Worm (Caenorhabditis elegans): ENCODE data around the gene T05B9.1.

Gene T05B9.1

ce11 chrII:11293433-11293832 lies 32.4 kb upstream of the T05B9.1 start, which contains the start of gene C47G2.4 (continued):
- TF ChIP-seq zag-1 (tag; optimal IDR thresholded peaks at IDR 0.05): no peak
- no peak for TF ChIP-seq madf-5 (GFP tag; IDR thresholded peaks at IDR 0.05)
- TF ChIP-seq hmg-1.1 (GFP tag; IDR thresholded peaks at IDR 0.05): no peak
- no peak for TF ChIP-seq R02D3.7 (tag; optimal IDR thresholded peaks at IDR 0.05)
- no peak for TF ChIP-seq gei-8 (GFP tag; optimal IDR thresholded peaks at IDR 0.05)
- no peak for TF ChIP-seq ZK546.5 (tag; optimal IDR thresholded peaks at IDR 0.05)
- no peak for TF ChIP-seq F44E2.7 (GFP tag; IDR thresholded peaks at IDR 0.05)
- TF ChIP-seq lin-29 (GFP tag; IDR thresholded peaks at IDR 0.05): no peak
- TF ChIP-seq unc-62 (GFP tag; optimal IDR thresholded peaks at IDR 0.05 in 1 of 2): no peak
- no peak for TF ChIP-seq unc-62 (tag; optimal IDR thresholded peaks at IDR 0.05)
- TF ChIP-seq set-16 (GFP tag; IDR thresholded peaks at IDR 0.05): no peak
- no peak for TF ChIP-seq egl-43 (GFP tag; IDR thresholded peaks at IDR 0.05)
- no peak for TF ChIP-seq egl-27 (tag; optimal IDR thresholded peaks at IDR 0.05)
- no peak for TF ChIP-seq skn-1 (tag; optimal IDR thresholded peaks at IDR 0.05)
- no peak for TF ChIP-seq F10B5.3 (tag; optimal IDR thresholded peaks at IDR 0.05)
- no peak for TF ChIP-seq nhr-237 (tag; optimal IDR thresholded peaks at IDR 0.05)
- no peak for TF ChIP-seq aly-2 (tag; optimal IDR thresholded peaks at IDR 0.05)
- TF ChIP-seq ztf-11 (tag; optimal IDR thresholded peaks at IDR 0.05): no peak
- no peak for TF ChIP-seq T20F7.1 (GFP tag; optimal IDR thresholded peaks at IDR 0.05)
- TF ChIP-seq snpc-4 (tag; optimal IDR thresholded peaks at IDR 0.05): no peak
- no peak for TF ChIP-seq lin-15B (tag; optimal IDR thresholded peaks at IDR 0.05)
- no peak for TF ChIP-seq arid-1 (GFP tag; conservative IDR thresholded peaks at IDR 0.05)
- TF ChIP-seq nhr-28 (tag; optimal IDR thresholded peaks at IDR 0.05): peak; percentile 42
- TF ChIP-seq ces-1 (GFP tag; optimal IDR thresholded peaks at IDR 0.05): no peak
- no peak for TF ChIP-seq ceh-82 (tag; optimal IDR thresholded peaks at IDR 0.05)
- no peak for TF ChIP-seq pqm-1 (tag; optimal IDR thresholded peaks at IDR 0.05)
- TF ChIP-seq dmd-8 (GFP tag; IDR thresholded peaks at IDR 0.05): no peak
- peak; percentile 57 for TF ChIP-seq aha-1 (tag)
- peak; percentile 33 for TF ChIP-seq hlh-11 (tag; optimal IDR thresholded peaks at IDR 0.05)
- TF ChIP-seq spr-1 (tag; optimal IDR thresholded peaks at IDR 0.05): no peak
- TF ChIP-seq rbr-2 (tag; optimal IDR thresholded peaks at IDR 0.05): peak; percentile 57
- peak; percentile 54 for TF ChIP-seq mep-1 (tag; optimal IDR thresholded peaks at IDR 0.05)
- TF ChIP-seq zip-11 (GFP tag; IDR thresholded peaks at IDR 0.05): no peak
- peak; percentile 40 for TF ChIP-seq fkh-10 (GFP tag; optimal IDR thresholded peaks at IDR 0.05)
- TF ChIP-seq mxl-3 (GFP tag; optimal IDR thresholded peaks at IDR 0.05): peak; percentile 19
- no peak for TF ChIP-seq F49E8.2 (tag; optimal IDR thresholded peaks at IDR 0.05; ENCODE audit: borderline replicate concordance)
- no peak for TF ChIP-seq nhr-77 (tag; optimal IDR thresholded peaks at IDR 0.05)
- TF ChIP-seq daf-16 (GFP tag; optimal IDR thresholded peaks at IDR 0.05): no peak
- peak; percentile 46 for TF ChIP-seq daf-16 (tag; optimal IDR thresholded peaks at IDR 0.05)
- TF ChIP-seq ceh-44 (GFP tag; IDR thresholded peaks at IDR 0.05): no peak
- peak; percentile 41 for TF ChIP-seq lin-13 (GFP tag; optimal IDR thresholded peaks at IDR 0.05)
- TF ChIP-seq nhr-25 (tag; optimal IDR thresholded peaks at IDR 0.05; ENCODE audit: borderline replicate concordance, insufficient read depth): no peak
- no peak for TF ChIP-seq daf-12 (tag; optimal IDR thresholded peaks at IDR 0.05)
- peak in 1 of 2 experiments; percentile 56 for TF ChIP-seq hif-1 (tag; optimal IDR thresholded peaks at IDR 0.05)
- no peak for TF ChIP-seq daf-8 (GFP tag; IDR thresholded peaks at IDR 0.05)
- no peak for TF ChIP-seq pha-4 (GFP tag; IDR thresholded peaks at IDR 0.05)
- no peak for TF ChIP-seq pha-4 (tag; optimal IDR thresholded peaks at IDR 0.05)
- TF ChIP-seq Y75B8A.6 (GFP tag; IDR thresholded peaks at IDR 0.05): no peak
- TF ChIP-seq dve-1 (tag; optimal IDR thresholded peaks at IDR 0.05; ENCODE audit: insufficient read depth): peak; percentile 64
- TF ChIP-seq dmd-9 (GFP tag; IDR thresholded peaks at IDR 0.05): no peak
- TF ChIP-seq lir-3 (tag; optimal IDR thresholded peaks at IDR 0.05): no peak
- TF ChIP-seq fos-1 (tag; optimal IDR thresholded peaks at IDR 0.05): no peak
- TF ChIP-seq dmd-6 (GFP tag; IDR thresholded peaks at IDR 0.05): no peak
- no peak for TF ChIP-seq Y105C5A.15 (GFP tag; IDR thresholded peaks at IDR 0.05)
